Fruit fly (Drosophila melanogaster) whole organism, embryonic: ENCODE measurements around the gene Gmap.
A peak's percentile ranks its signal among the peaks of the same experiment; 100 is the strongest.

ENCODE experiments used
- ATbp ChIP-seq: fragments of 200-800 bp; sonication (Bioruptor generic); optimal IDR thresholded peaks from 2 replicates; lab custom pipeline; 2017; ENCODE audit warnings: missing biosample characterization, mild to moderate bottlenecking, missing genetic modification characterization, missing genetic modification reagents
- Abd-B ChIP-seq: fragments of 200-800 bp; sonication (Bioruptor generic); optimal IDR thresholded peaks from 2 replicates; lab custom pipeline; 2018; ENCODE audit warnings: missing biosample characterization, mild to moderate bottlenecking, missing genetic modification characterization, moderate library complexity
- Aef1 ChIP-seq: fragments of 200-800 bp; sonication (Bioruptor generic); IDR thresholded peaks from 3 replicates; pipeline ENCODE4 v1.3.6; 2022; ENCODE audit warnings: missing biosample characterization, missing genetic modification characterization
- Atf-2 ChIP-seq: fragments of 200-800 bp; sonication (Bioruptor generic); optimal IDR thresholded peaks from 2 replicates; lab custom pipeline; 2016; ENCODE audit warnings: missing biosample characterization, missing genetic modification characterization
- Atf3 ChIP-seq: fragments of 200-800 bp; sonication (Bioruptor generic); optimal IDR thresholded peaks from 3 replicates; lab custom pipeline; 2016; ENCODE audit warnings: missing biosample characterization, missing genetic modification characterization
- CG10462 ChIP-seq: fragments of 200-800 bp; sonication (Bioruptor generic); optimal IDR thresholded peaks from 2 replicates; lab custom pipeline; 2016; ENCODE audit warnings: missing biosample characterization, missing genetic modification characterization
- CG10654 ChIP-seq: fragments of 200-800 bp; sonication (Bioruptor generic); optimal IDR thresholded peaks from 2 replicates; lab custom pipeline; 2016; ENCODE audit warnings: missing biosample characterization, missing genetic modification characterization
- CG15601 ChIP-seq: fragments of 200-800 bp; sonication (Bioruptor generic); optimal IDR thresholded peaks from 3 replicates; lab custom pipeline; 2019; ENCODE audit warnings: missing biosample characterization, mild to moderate bottlenecking, missing genetic modification characterization, moderate library complexity
- CG17802 ChIP-seq: fragments of 200-800 bp; sonication (Bioruptor generic); optimal IDR thresholded peaks from 2 replicates; lab custom pipeline; 2018; ENCODE audit warnings: missing biosample characterization, mild to moderate bottlenecking, missing genetic modification characterization, moderate library complexity
- CG17829 ChIP-seq: fragments of 200-800 bp; optimal IDR thresholded peaks from 2 replicates; lab custom pipeline; 2019; ENCODE audit warnings: missing biosample characterization, mild to moderate bottlenecking, missing genetic modification characterization, moderate library complexity
- CG18599 ChIP-seq: fragments of 200-800 bp; sonication (Bioruptor generic); optimal IDR thresholded peaks from 3 replicates; lab custom pipeline; 2017; ENCODE audit warnings: missing biosample characterization, missing genetic modification characterization, mild to moderate bottlenecking, moderate library complexity, missing genetic modification reagents
- CG2116 ChIP-seq: fragments of 200-800 bp; sonication (Bioruptor generic); optimal IDR thresholded peaks from 3 replicates; lab custom pipeline; 2018; ENCODE audit warnings: missing biosample characterization, mild to moderate bottlenecking, missing genetic modification characterization
- CG31365 ChIP-seq: fragments of 200-800 bp; sonication (Bioruptor generic); optimal IDR thresholded peaks from 2 replicates; lab custom pipeline; 2018; ENCODE audit warnings: missing biosample characterization, mild to moderate bottlenecking, missing genetic modification characterization
- CG4328 ChIP-seq: fragments of 200-800 bp; sonication (Bioruptor generic); optimal IDR thresholded peaks from 3 replicates; lab custom pipeline; 2017; ENCODE audit warnings: missing biosample characterization, missing genetic modification reagents, missing genetic modification characterization
- CG4404 ChIP-seq: fragments of 200-800 bp; sonication (Bioruptor generic); IDR thresholded peaks from 2 replicates; pipeline ENCODE4 v1.3.6; 2022; ENCODE audit warnings: missing biosample characterization, missing genetic modification characterization
- CG7357 ChIP-seq: fragments of 200-800 bp; sonication (Bioruptor generic); IDR thresholded peaks from 3 replicates; pipeline ENCODE4 v1.3.6; 2022; ENCODE audit warnings: missing biosample characterization, missing genetic modification characterization
- CG8290 ChIP-seq, 3 experiments: fragments of 200-800 bp; sonication (Bioruptor generic); optimal IDR thresholded peaks; 2 replicates each; lab custom pipeline; 2016 to 2019; ENCODE audit warnings: missing biosample characterization in 3 of 3, missing genetic modification characterization in 3 of 3, mild to moderate bottlenecking in 2 of 3, moderate library complexity in 1 of 3
- CG8944 ChIP-seq: fragments of 200-800 bp; sonication (Bioruptor generic); optimal IDR thresholded peaks from 3 replicates; lab custom pipeline; 2016; ENCODE audit warnings: missing biosample characterization, missing genetic modification characterization
- CG9215 ChIP-seq: fragments of 200-800 bp; sonication (Bioruptor generic); IDR thresholded peaks from 2 replicates; pipeline ENCODE4 v1.3.6; 2022; ENCODE audit warnings: missing biosample characterization, missing genetic modification characterization
- CG9797 ChIP-seq: fragments of 200-800 bp; sonication (Bioruptor generic); optimal IDR thresholded peaks from 3 replicates; lab custom pipeline; 2018; ENCODE audit warnings: missing biosample characterization, mild to moderate bottlenecking, missing genetic modification characterization
- CTCF ChIP-seq: fragments of 200-800 bp; sonication (Bioruptor generic); optimal IDR thresholded peaks from 2 replicates; lab custom pipeline; 2017; ENCODE audit warnings: missing biosample characterization, mild to moderate bottlenecking, missing genetic modification characterization, moderate library complexity
- CrebB ChIP-seq: fragments of 200-800 bp; sonication (Bioruptor generic); optimal IDR thresholded peaks from 3 replicates; lab custom pipeline; 2018; ENCODE audit warnings: missing biosample characterization, mild to moderate bottlenecking, missing genetic modification characterization
- Dek ChIP-seq: fragments of 200-800 bp; sonication (Bioruptor generic); optimal IDR thresholded peaks from 3 replicates; lab custom pipeline; 2019; ENCODE audit warnings: missing biosample characterization, mild to moderate bottlenecking, missing genetic modification characterization, moderate library complexity
- H15 ChIP-seq: fragments of 200-800 bp; sonication (Bioruptor generic); IDR thresholded peaks from 3 replicates; pipeline ENCODE4 v1.3.6; 2022; ENCODE audit warnings: missing biosample characterization, missing genetic modification characterization
- HHEX ChIP-seq: fragments of 200-800 bp; sonication (Bioruptor generic); optimal IDR thresholded peaks from 3 replicates; lab custom pipeline; 2017; ENCODE audit warnings: missing biosample characterization, mild to moderate bottlenecking, missing genetic modification characterization, missing genetic modification reagents
- Hr51 ChIP-seq, 2 experiments: fragments of 200-800 bp; sonication (Bioruptor generic); optimal IDR thresholded peaks; 2 replicates in 1 of 2; 3 replicates in 1 of 2; lab custom pipeline; 2016 to 2018; ENCODE audit warnings: missing biosample characterization in 2 of 2, missing genetic modification characterization in 2 of 2, mild to moderate bottlenecking in 1 of 2, moderate library complexity in 1 of 2
- MBD-R2 ChIP-seq: fragments of 200-800 bp; sonication (Bioruptor generic); IDR thresholded peaks from 2 replicates; pipeline ENCODE4 v1.3.6; 2022; ENCODE audit warnings: missing biosample characterization, missing genetic modification characterization
- Med ChIP-seq: fragments of 200-800 bp; sonication (Bioruptor generic); peaks from one replicate; lab custom pipeline; 2016; ENCODE audit warnings: missing biosample characterization, missing genetic modification characterization, mild to moderate bottlenecking, inconsistent platforms, moderate library complexity
- Nf-YB ChIP-seq: fragments of 200-800 bp; sonication (Bioruptor generic); optimal IDR thresholded peaks from 3 replicates; lab custom pipeline; 2019; ENCODE audit warnings: missing biosample characterization, mild to moderate bottlenecking, missing genetic modification characterization, moderate library complexity
- Nf-YC ChIP-seq: fragments of 200-800 bp; optimal IDR thresholded peaks from 3 replicates; lab custom pipeline; 2019; ENCODE audit warnings: missing biosample characterization, mild to moderate bottlenecking, missing genetic modification characterization, moderate library complexity
- Rfx ChIP-seq: fragments of 200-800 bp; sonication (Bioruptor generic); IDR thresholded peaks from 2 replicates; pipeline ENCODE4 v1.3.6; 2022; ENCODE audit warnings: missing biosample characterization, missing genetic modification characterization
- Sry-β ChIP-seq: fragments of 200-800 bp; sonication (Bioruptor generic); optimal IDR thresholded peaks from 2 replicates; lab custom pipeline; 2018; ENCODE audit warnings: missing biosample characterization, mild to moderate bottlenecking, missing genetic modification characterization, moderate library complexity
- Vsx1 ChIP-seq: fragments of 200-800 bp; sonication (Bioruptor generic); optimal IDR thresholded peaks from 2 replicates; lab custom pipeline; 2017; ENCODE audit warnings: missing biosample characterization, mild to moderate bottlenecking, missing genetic modification characterization, missing genetic modification reagents
- ab ChIP-seq: fragments of 200-800 bp; sonication (Bioruptor generic); optimal IDR thresholded peaks from 2 replicates; lab custom pipeline; 2016; ENCODE audit warnings: missing biosample characterization, missing genetic modification characterization
- cad ChIP-seq: fragments of >200 bp; optimal IDR thresholded peaks from 2 replicates; lab custom pipeline; 2017; ENCODE audit warnings: missing biosample characterization, missing genetic modification characterization
- chn ChIP-seq: fragments of 200-800 bp; sonication (Bioruptor generic); optimal IDR thresholded peaks from 2 replicates; lab custom pipeline; 2016; ENCODE audit warnings: missing biosample characterization, missing genetic modification characterization
- crol ChIP-seq: fragments of 200-800 bp; sonication (Bioruptor generic); IDR thresholded peaks from 2 replicates; pipeline ENCODE4 v1.3.6; 2022; ENCODE audit warnings: missing biosample characterization, missing genetic modification characterization
- da ChIP-seq: fragments of 200-800 bp; sonication (Bioruptor generic); optimal IDR thresholded peaks from 2 replicates; lab custom pipeline; 2016; ENCODE audit warnings: missing biosample characterization, missing genetic modification characterization
- esg ChIP-seq: fragments of 200-800 bp; sonication (Bioruptor generic); conservative IDR thresholded peaks from 2 replicates; pipeline ENCODE4 v1.3.6; 2022; ENCODE audit warnings: missing biosample characterization, missing genetic modification characterization
- fd96Cb ChIP-seq: fragments of 200-800 bp; sonication (Bioruptor generic); optimal IDR thresholded peaks from 2 replicates; lab custom pipeline; 2018; ENCODE audit warnings: missing biosample characterization, mild to moderate bottlenecking, missing genetic modification characterization, moderate library complexity
- hth ChIP-seq: fragments of >200 bp; optimal IDR thresholded peaks from 2 replicates; lab custom pipeline; 2017; ENCODE audit warnings: inconsistent platforms
- insv ChIP-seq, 2 experiments: fragments of 200-800 bp; sonication (Bioruptor generic); optimal IDR thresholded peaks; 3 replicates each; lab custom pipeline; 2016 to 2018; ENCODE audit warnings: missing biosample characterization in 2 of 2, missing genetic modification characterization in 2 of 2
- ken ChIP-seq: fragments of 200-800 bp; sonication (Bioruptor generic); IDR thresholded peaks from 3 replicates; pipeline ENCODE4 v1.3.6; 2022; ENCODE audit warnings: missing biosample characterization, missing genetic modification characterization
- knrl ChIP-seq: fragments of 200-800 bp; sonication (Bioruptor generic); IDR thresholded peaks from 3 replicates; pipeline ENCODE4 v1.3.6; 2022; ENCODE audit warnings: missing biosample characterization, missing genetic modification characterization; ENCODE audit not compliant: partially characterized antibody
- mirr ChIP-seq: fragments of 200-800 bp; sonication (Bioruptor generic); optimal IDR thresholded peaks from 3 replicates; lab custom pipeline; 2018; ENCODE audit warnings: missing biosample characterization, mild to moderate bottlenecking, missing genetic modification characterization
- nerfin-2 ChIP-seq: fragments of 200-800 bp; sonication (Bioruptor generic); IDR thresholded peaks from 2 replicates; pipeline ENCODE4 v1.3.6; 2022; ENCODE audit warnings: missing biosample characterization, missing genetic modification characterization; ENCODE audit not compliant: partially characterized antibody
- pum ChIP-seq: fragments of 200-800 bp; sonication (Bioruptor generic); optimal IDR thresholded peaks from 2 replicates; lab custom pipeline; 2016; ENCODE audit warnings: missing biosample characterization, missing genetic modification characterization
- pzg ChIP-seq: fragments of 200-800 bp; sonication (Bioruptor generic); optimal IDR thresholded peaks from 3 replicates; lab custom pipeline; 2018; ENCODE audit warnings: missing biosample characterization, mild to moderate bottlenecking, missing genetic modification characterization, moderate library complexity
- run ChIP-seq: fragments of 200-800 bp; sonication (Bioruptor generic); optimal IDR thresholded peaks from 3 replicates; lab custom pipeline; 2018; ENCODE audit warnings: missing biosample characterization, mild to moderate bottlenecking, missing genetic modification characterization
- vvl ChIP-seq: fragments of 200-800 bp; sonication (Bioruptor generic); IDR thresholded peaks from 2 replicates; pipeline ENCODE4 v1.3.6; 2022; ENCODE audit warnings: missing biosample characterization, missing genetic modification characterization
- z ChIP-seq: fragments of 200-800 bp; sonication (Bioruptor generic); IDR thresholded peaks from 3 replicates; pipeline ENCODE4 v1.3.6; 2022; ENCODE audit warnings: missing biosample characterization, missing genetic modification characterization

Gmap gene

dm6 chrX:15554256-15554678 is 67.5 kb downstream of the Gmap start, which contains the start of gene Ac13E (continued):
- TF ChIP-seq Aef1 (peak; percentile 74; the same call in 2 of the 3 replicates), z (GFP tag; lab: Robert Waterston, UW) (no peak), knrl (GFP tag; lab: Robert Waterston, UW) (peak; percentile 68; the same call in 2 of the 3 replicates), Med (GFP tag; lab: Kevin White, UChicago) (peak; percentile 98), CG4328 (GFP tag; lab: Kevin White, UChicago) (peak; percentile 83), HHEX (GFP tag; lab: Kevin White, UChicago) (peak; percentile 89), ATbp (GFP tag; lab: Kevin White, UChicago) (peak; percentile 85), CG17802 (tag; lab: Kevin White, UChicago) (peak; percentile 22), CG17829 (tag; lab: Kevin White, UChicago) (peak; percentile 90), Atf-2 (peak; percentile 80), vvl (GFP tag; lab: Robert Waterston, UW) (peak; percentile 91), pum (peak; percentile 73), fd96Cb (tag; lab: Kevin White, UChicago) (peak; percentile 90), Nf-YC (peak; percentile 82), CG18599 (GFP tag; lab: Kevin White, UChicago) (peak; percentile 93), Atf3 (GFP tag; lab: Kevin White, UChicago) (peak; percentile 78), insv (GFP tag; optimal IDR thresholded peaks at IDR 0.05; lab: Kevin White, UChicago) (peak in 1 of 2 experiments; percentile 40), da (peak; percentile 47), hth (lab: Kevin White, UChicago) (no peak), CG8290 (GFP tag; optimal IDR thresholded peaks at IDR 0.05; lab: Kevin White, UChicago) (peak; percentile 68), CG8290 (tag; optimal IDR thresholded peaks at IDR 0.05; lab: Kevin White, UChicago) (peak; percentile 54 to 68), esg (GFP tag; lab: Robert Waterston, UW) (peak; percentile 74), ab (GFP tag; lab: Kevin White, UChicago) (peak; percentile 7), Abd-B (GFP tag; lab: Kevin White, UChicago) (peak; percentile 84), Hr51 (GFP tag; optimal IDR thresholded peaks at IDR 0.05; lab: Kevin White, UChicago) (peak; percentile 83 to 91), CG2116 (GFP tag; lab: Kevin White, UChicago) (peak; percentile 67), CG9215 (GFP tag; lab: Robert Waterston, UW) (peak; percentile 96), Sry-β (GFP tag; lab: Kevin White, UChicago) (peak; percentile 34), Dek (tag; lab: Kevin White, UChicago) (peak; percentile 83), CG8944 (GFP tag; lab: Kevin White, UChicago) (peak; percentile 72), CG7357 (GFP tag; lab: Robert Waterston, UW) (peak; percentile 81), CTCF (GFP tag; lab: Kevin White, UChicago) (peak; percentile 56), CG10654 (GFP tag; lab: Kevin White, UChicago) (peak; percentile 77), crol (GFP tag; lab: Robert Waterston, UW) (0 out of 2 replicates have a peak, but pooled peaks have one; percentile 16), H15 (GFP tag; lab: Robert Waterston, UW) (peak; percentile 75), nerfin-2 (GFP tag; lab: Robert Waterston, UW) (peak; percentile 72), CrebB (peak; percentile 76), mirr (peak; percentile 68), Nf-YB (GFP tag; lab: Kevin White, UChicago) (peak; percentile 74), CG15601 (tag; lab: Kevin White, UChicago) (peak; percentile 83), Vsx1 (GFP tag; lab: Kevin White, UChicago) (peak; percentile 74), CG10462 (GFP tag; lab: Kevin White, UChicago) (peak; percentile 79), chn (peak; percentile 90), pzg (GFP tag; lab: Kevin White, UChicago) (no peak), run (tag; lab: Kevin White, UChicago) (peak; percentile 80), ken (peak; percentile 80), CG9797 (GFP tag; lab: Kevin White, UChicago) (peak; percentile 18), cad (GFP tag; lab: Kevin White, UChicago) (no peak), CG4404 (GFP tag; lab: Robert Waterston, UW) (peak; percentile 89), CG31365 (tag; lab: Kevin White, UChicago) (peak; percentile 70), MBD-R2 (GFP tag; lab: Robert Waterston, UW) (peak; percentile 55; the same call in 1 of the 2 replicates), Rfx (GFP tag; lab: Robert Waterston, UW) (peak; percentile 92)
